Worm (Caenorhabditis elegans): Measurements from ENCODE around the gene fbxa-56.
"Not testable (repeated sequence)": the region's sequence is repeated elsewhere in the genome, so short reads cannot be mapped to it uniquely, and the experiment has no call there.

Gene fbxa-56

ce11 chrIII:941958-942357 lies 4.1 kb upstream of the fbxa-56 start:
- no peak for TF ChIP-seq arid-1 (GFP tag; conservative IDR thresholded peaks at IDR 0.05)
- TF ChIP-seq mes-2 (tag; optimal IDR thresholded peaks at IDR 0.05; ENCODE audit: poor library complexity, severe bottlenecking) = no peak
- TF ChIP-seq set-16 (GFP tag; IDR thresholded peaks at IDR 0.05) = peak; percentile 70
- no peak for TF ChIP-seq lim-7 (GFP tag; IDR thresholded peaks at IDR 0.05)
- TF ChIP-seq duxl-1 (tag; optimal IDR thresholded peaks at IDR 0.05; ENCODE audit: poor library complexity) = no peak
- no peak for TF ChIP-seq nhr-102 (tag; optimal IDR thresholded peaks at IDR 0.05)
- no peak for TF ChIP-seq nhr-42 (GFP tag; IDR thresholded peaks at IDR 0.05)
- TF ChIP-seq ceh-62 (tag; optimal IDR thresholded peaks at IDR 0.05) = no peak

ce11 chrIII:938569-938968 lies 708 bp upstream of the fbxa-56 start, which contains the start of gene fbxa-22:
fbxa-22 (plus strand) TSS chrIII:938869.
- TF ChIP-seq dmd-6 (GFP tag; IDR thresholded peaks at IDR 0.05) (no peak), saeg-2 (GFP tag; IDR thresholded peaks at IDR 0.05) (no peak), attf-4 (tag; optimal IDR thresholded peaks at IDR 0.05) (no peak), ceh-82 (tag; optimal IDR thresholded peaks at IDR 0.05) (no peak), lim-7 (GFP tag; IDR thresholded peaks at IDR 0.05) (no peak), ceh-62 (tag; optimal IDR thresholded peaks at IDR 0.05) (no peak), ceh-44 (GFP tag; IDR thresholded peaks at IDR 0.05) (no peak), nhr-10 (tag; optimal IDR thresholded peaks at IDR 0.05) (no peak), madf-5 (GFP tag; IDR thresholded peaks at IDR 0.05) (no peak), arid-1 (GFP tag; conservative IDR thresholded peaks at IDR 0.05) (no peak), F49E8.2 (tag; optimal IDR thresholded peaks at IDR 0.05; ENCODE audit: borderline replicate concordance) (no peak), zag-1 (tag; optimal IDR thresholded peaks at IDR 0.05) (no peak), aha-1 (tag) (no peak), daf-16 (GFP tag; optimal IDR thresholded peaks at IDR 0.05) (no peak), daf-16 (tag; optimal IDR thresholded peaks at IDR 0.05) (no peak), daf-12 (tag; optimal IDR thresholded peaks at IDR 0.05) (no peak), nhr-111 (GFP tag; optimal IDR thresholded peaks at IDR 0.05) (no peak), Y75B8A.6 (GFP tag; IDR thresholded peaks at IDR 0.05) (no peak), duxl-1 (tag; optimal IDR thresholded peaks at IDR 0.05; ENCODE audit: poor library complexity) (no peak)

- no peak for TF ChIP-seq egl-43 (GFP tag; IDR thresholded peaks at IDR 0.05)
- no peak for TF ChIP-seq nhr-76 (tag; optimal IDR thresholded peaks at IDR 0.05)
- TF ChIP-seq daf-16 (GFP tag; optimal IDR thresholded peaks at IDR 0.05) = no peak
- peak; percentile 51 for TF ChIP-seq daf-16 (tag; optimal IDR thresholded peaks at IDR 0.05)
- no peak for TF ChIP-seq mdl-1 (tag; optimal IDR thresholded peaks at IDR 0.05)
- peak; percentile 43 for TF ChIP-seq pqm-1 (tag; optimal IDR thresholded peaks at IDR 0.05)
- peak; percentile 25 for TF ChIP-seq nhr-28 (tag; optimal IDR thresholded peaks at IDR 0.05)
- TF ChIP-seq hlh-11 (tag; optimal IDR thresholded peaks at IDR 0.05) = peak; percentile 75
- TF ChIP-seq tra-1 (GFP tag; IDR thresholded peaks at IDR 0.05) = peak; percentile 80
- peak; percentile 92 for TF ChIP-seq dmd-6 (GFP tag; IDR thresholded peaks at IDR 0.05)
- peak; percentile 52 for TF ChIP-seq dve-1 (tag; optimal IDR thresholded peaks at IDR 0.05; ENCODE audit: insufficient read depth)
- no peak for TF ChIP-seq skn-1 (tag; optimal IDR thresholded peaks at IDR 0.05)
- TF ChIP-seq unc-62 (GFP tag; optimal IDR thresholded peaks at IDR 0.05 in 1 of 2) = peak in 1 of 2 experiments; percentile 6
- no peak for TF ChIP-seq unc-62 (tag; optimal IDR thresholded peaks at IDR 0.05)
Observed at ce11 chrIII:936037-936507, 1.8 kb downstream of the fbxa-56 start, which contains the start of gene fbxa-55. fbxa-55 (minus strand) TSS chrIII:936087.

ce11 chrIII:931405-931804 lies 6.5 kb downstream of the fbxa-56 start:
- TF ChIP-seq spr-1 (tag; optimal IDR thresholded peaks at IDR 0.05) (peak; percentile 65), nhr-48 (tag; optimal IDR thresholded peaks at IDR 0.05) (peak; percentile 28), daf-16 (GFP tag; optimal IDR thresholded peaks at IDR 0.05) (peak in 1 of 2 experiments; percentile 57), lir-3 (tag; optimal IDR thresholded peaks at IDR 0.05) (peak; percentile 69), F10B5.3 (tag; optimal IDR thresholded peaks at IDR 0.05) (peak; percentile 19)
- not testable (repeated sequence) for TF ChIP-seq daf-16 (tag; optimal IDR thresholded peaks at IDR 0.05)

Measured in whole organism, L4 larva.